Worm (Caenorhabditis elegans) whole organism, young adult: ENCODE measurements around the gene C14B9.2.

Experiments used
- F23B12.7 ChIP-seq: sonication (generic microtip); optimal IDR thresholded peaks from 2 replicates; lab custom pipeline; 2017; ENCODE audit warnings: missing genetic modification characterization, mild to moderate bottlenecking, missing compliant biosample characterization, antibody characterized with exemption, moderate library complexity; ENCODE audit not compliant: insufficient read depth
- F55B11.4 ChIP-seq: sonication (generic microtip); optimal IDR thresholded peaks from 2 replicates; lab custom pipeline; 2016; ENCODE audit warnings: missing compliant biosample characterization, missing genetic modification characterization, borderline replicate concordance; ENCODE audit not compliant: insufficient read depth
- Y67H2A.10 ChIP-seq: fragments of 200-800 bp; sonication (Bioruptor generic); conservative IDR thresholded peaks from 2 replicates; pipeline ENCODE4 v1.3.6; 2022; ENCODE audit warnings: missing genetic modification reagents, missing genetic modification characterization, missing compliant biosample characterization
- ama-1 ChIP-seq, 3 experiments: fragments of 150-350 bp in 1 of 3; sonication (generic microtip) in 2 of 3; optimal IDR thresholded peaks; 2 replicates each; lab custom pipeline; 2014 to 2018; ENCODE audit warnings: missing biosample characterization in 2 of 3, missing genetic modification characterization in 2 of 3, missing genetic modification reagents in 2 of 3
- chd-7 ChIP-seq: sonication (generic microtip); optimal IDR thresholded peaks from 2 replicates; lab custom pipeline; 2016; ENCODE audit warnings: mild to moderate bottlenecking, missing genetic modification characterization, moderate library complexity, missing compliant biosample characterization
- hrde-1 ChIP-seq: sonication (generic microtip); optimal IDR thresholded peaks from 2 replicates; lab custom pipeline; 2016; ENCODE audit warnings: missing genetic modification characterization, mild to moderate bottlenecking, missing compliant biosample characterization, moderate library complexity, missing genotype, missing genetic modification reagents, borderline replicate concordance
- nfya-2 ChIP-seq: fragments of 200-800 bp; sonication (Bioruptor generic); IDR thresholded peaks from 2 replicates; pipeline ENCODE4 v1.3.6; 2022; ENCODE audit warnings: missing genetic modification reagents, missing genetic modification characterization, missing compliant biosample characterization
- sea-2 ChIP-seq: fragments of 200-800 bp; sonication (Bioruptor generic); IDR thresholded peaks from 2 replicates; pipeline ENCODE4 v1.3.6; 2022; ENCODE audit warnings: missing genetic modification characterization, missing compliant biosample characterization
- zfh-2 ChIP-seq: fragments of 200-800 bp; sonication (Bioruptor generic); conservative IDR thresholded peaks from 2 replicates; pipeline ENCODE4 v1.3.6; 2022; ENCODE audit warnings: missing genetic modification reagents, missing genetic modification characterization, missing compliant biosample characterization
- zim-3 ChIP-seq: sonication (generic microtip); optimal IDR thresholded peaks from 2 replicates; lab custom pipeline; 2017; ENCODE audit warnings: mild to moderate bottlenecking, missing genetic modification characterization, moderate library complexity, missing compliant biosample characterization

ce11 chrIII:8121923-8122322, 11.5 kb upstream of the C14B9.2 start:
- no peak for TF ChIP-seq nfya-2 (GFP tag; lab: Robert Waterston, UW)
- no peak for TF ChIP-seq ama-1 (optimal IDR thresholded peaks at IDR 0.05; lab: Kevin White, UChicago)
- TF ChIP-seq ama-1 (GFP tag; optimal IDR thresholded peaks at IDR 0.05; lab: Kevin White, UChicago): no peak
- TF ChIP-seq Y67H2A.10: no peak
- no peak for TF ChIP-seq sea-2 (GFP tag; lab: Robert Waterston, UW)
- no peak for TF ChIP-seq F23B12.7 (tag; lab: Kevin White, UChicago)
- no peak for TF ChIP-seq chd-7 (tag; lab: Kevin White, UChicago)
- no peak for TF ChIP-seq zim-3
- no peak for TF ChIP-seq F55B11.4 (tag; lab: Kevin White, UChicago)
- TF ChIP-seq zfh-2 (GFP tag; lab: Robert Waterston, UW): no peak
- TF ChIP-seq hrde-1 (tag; lab: Kevin White, UChicago): no peak
